Worm (Caenorhabditis elegans) whole organism, midembryonic: Measurements from ENCODE around the gene T21E8.4.

Experiments used
- T22C8.4 ChIP-seq: fragments of 200-800 bp; sonication (Bioruptor generic); IDR thresholded peaks from 2 replicates; pipeline ENCODE4 v1.3.6; 2022; ENCODE audit warnings: missing genetic modification characterization, missing compliant biosample characterization
- cog-1 ChIP-seq: sonication (generic microtip); optimal IDR thresholded peaks from 2 replicates; lab custom pipeline; 2016; ENCODE audit warnings: missing genetic modification characterization, missing compliant biosample characterization
- flt-1 ChIP-seq: fragments of 200-800 bp; sonication (Bioruptor generic); IDR thresholded peaks from 2 replicates; pipeline ENCODE4 v1.3.6; 2022; ENCODE audit warnings: missing genetic modification characterization, missing compliant biosample characterization
- klf-2 ChIP-seq: fragments of 200-800 bp; sonication (Bioruptor generic); conservative IDR thresholded peaks from 2 replicates; pipeline ENCODE4 v1.3.6; 2022; ENCODE audit warnings: missing genetic modification reagents, missing genetic modification characterization, missing compliant biosample characterization
- med-1 ChIP-seq: sonication (generic microtip); optimal IDR thresholded peaks from 2 replicates; lab custom pipeline; 2017; ENCODE audit warnings: missing genetic modification characterization, mild to moderate bottlenecking, missing compliant biosample characterization, antibody characterized with exemption, missing genetic modification reagents; ENCODE audit not compliant: insufficient read depth
- ref-1 ChIP-seq: fragments of 200-800 bp; sonication (Bioruptor generic); conservative IDR thresholded peaks from 2 replicates; pipeline ENCODE4 v1.3.6; 2022; ENCODE audit warnings: missing genetic modification reagents, missing genetic modification characterization, missing compliant biosample characterization
- tab-1 ChIP-seq: fragments of 200-800 bp; sonication (Bioruptor generic); IDR thresholded peaks from 2 replicates; pipeline ENCODE4 v1.3.6; 2022; ENCODE audit warnings: missing genetic modification characterization, missing compliant biosample characterization
- ztf-23 ChIP-seq: fragments of 200-800 bp; sonication (Bioruptor generic); IDR thresholded peaks from 2 replicates; pipeline ENCODE4 v1.3.6; 2022; ENCODE audit warnings: missing genetic modification reagents, missing genetic modification characterization, missing compliant biosample characterization
- ztf-29 ChIP-seq: fragments of 200-800 bp; sonication (Bioruptor generic); IDR thresholded peaks from 2 replicates; pipeline ENCODE4 v1.3.6; 2022; ENCODE audit warnings: missing genetic modification reagents, missing genetic modification characterization, missing compliant biosample characterization

The T21E8.4 gene

DNA sequence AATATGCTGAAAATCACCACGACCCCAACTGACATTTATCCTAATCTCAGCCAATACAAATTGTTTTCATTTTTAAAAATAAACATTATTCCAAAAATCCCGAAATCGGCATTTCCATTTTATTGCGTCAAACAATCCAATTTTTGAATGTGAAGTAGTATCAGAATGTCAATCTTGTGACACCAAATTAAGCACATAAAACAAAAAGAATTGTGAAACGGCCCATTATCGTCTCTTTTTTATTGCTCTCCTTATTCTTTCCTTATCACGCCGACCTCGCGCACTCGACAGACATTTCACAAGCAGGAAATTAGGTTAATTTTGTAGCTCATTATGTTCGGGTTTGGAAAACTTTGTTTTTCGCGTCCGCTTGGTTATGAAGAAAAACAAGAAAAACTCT, at the start of gene T21E8.4:
TSS of gene T21E8.4 (plus strand) at position 301 of the 400 bp plus-strand sequence.
- TF ChIP-seq ztf-29 (GFP tag; lab: Robert Waterston, UW), result no peak
- no peak for TF ChIP-seq klf-2 (GFP tag; lab: Robert Waterston, UW)
- TF ChIP-seq flt-1 (GFP tag; lab: Robert Waterston, UW), result no peak
- no peak for TF ChIP-seq ztf-23 (GFP tag; lab: Robert Waterston, UW)
- no peak for TF ChIP-seq tab-1
- no peak for TF ChIP-seq T22C8.4 (GFP tag; lab: Robert Waterston, UW)

DNA sequence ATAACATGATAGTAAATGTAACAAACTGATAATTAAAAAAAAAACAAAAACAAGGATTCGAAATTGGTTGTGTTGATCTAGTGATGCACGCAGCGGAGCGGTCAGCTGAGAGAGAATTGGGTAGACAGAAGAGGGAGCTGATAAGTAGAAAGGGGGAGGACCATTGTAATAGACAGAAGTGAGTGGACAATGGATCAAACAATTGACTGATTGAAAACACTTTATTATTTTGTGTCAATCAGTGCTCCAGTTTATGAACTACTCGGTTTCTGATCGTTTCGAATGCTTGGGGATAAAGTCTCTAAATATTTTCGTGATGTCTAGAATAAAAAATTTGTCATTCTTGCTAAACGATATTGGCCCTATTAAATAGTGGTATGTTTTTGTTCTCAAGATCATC, 46.0 kb upstream of the T21E8.4 start:
- TF ChIP-seq ztf-29 (GFP tag; lab: Robert Waterston, UW) (no peak), T22C8.4 (GFP tag; lab: Robert Waterston, UW) (no peak), klf-2 (GFP tag; lab: Robert Waterston, UW) (no peak), med-1 (GFP tag; lab: Kevin White, UChicago) (no peak), cog-1 (tag; lab: Kevin White, UChicago) (no peak), ztf-23 (GFP tag; lab: Robert Waterston, UW) (no peak), flt-1 (GFP tag; lab: Robert Waterston, UW) (no peak), ref-1 (GFP tag; lab: Robert Waterston, UW) (no peak), tab-1 (no peak)

DNA sequence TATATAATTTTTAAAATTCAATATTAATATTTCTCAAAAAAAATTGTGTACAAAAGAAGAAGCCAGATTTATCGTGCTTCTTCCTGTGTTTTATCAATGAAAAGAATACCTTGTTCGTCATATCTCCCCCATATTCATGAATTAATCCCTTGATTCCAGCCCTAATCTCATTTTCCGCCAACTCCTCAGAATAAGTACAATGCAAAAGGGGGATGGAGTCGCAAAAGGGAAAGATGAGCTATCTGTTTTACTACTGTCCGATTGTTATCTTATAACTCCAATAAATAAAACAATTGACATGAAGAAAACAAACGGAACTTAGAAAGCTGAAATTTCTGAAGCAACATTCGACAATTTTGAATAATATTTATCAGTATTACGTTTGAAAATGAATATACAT, 43.0 kb upstream of the T21E8.4 start:
- TF ChIP-seq med-1 (GFP tag; lab: Kevin White, UChicago), result no peak
- TF ChIP-seq tab-1, result no peak
- TF ChIP-seq ztf-29 (GFP tag; lab: Robert Waterston, UW), result no peak
- TF ChIP-seq T22C8.4 (GFP tag; lab: Robert Waterston, UW), result no peak
- no peak for TF ChIP-seq cog-1 (tag; lab: Kevin White, UChicago)

DNA sequence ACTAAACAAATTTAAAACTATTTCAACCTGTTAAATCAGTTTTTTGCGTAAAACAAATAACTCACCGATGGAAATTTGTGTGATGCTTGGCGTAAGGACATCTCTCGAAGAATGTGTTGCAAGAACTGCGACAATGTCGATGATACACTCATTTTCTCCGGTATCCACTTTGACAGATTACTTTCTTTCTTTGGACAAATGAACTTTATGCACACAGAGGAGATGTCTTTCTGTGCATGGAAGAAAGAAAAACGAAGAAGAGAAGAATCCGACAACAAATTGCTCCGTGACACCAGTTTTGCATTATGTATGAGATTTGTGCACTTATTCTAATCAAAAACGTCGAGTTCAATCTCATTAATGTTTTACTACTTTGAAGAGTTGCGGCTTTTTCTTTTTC, 42.1 kb upstream of the T21E8.4 start, which contains the start of gene plc-1:
TSS of gene plc-1 (minus strand) at position 101 of the 400 bp plus-strand sequence.
- TF ChIP-seq flt-1 (GFP tag; lab: Robert Waterston, UW) (no peak), med-1 (GFP tag; lab: Kevin White, UChicago) (no peak), tab-1 (no peak), T22C8.4 (GFP tag; lab: Robert Waterston, UW) (no peak)

DNA sequence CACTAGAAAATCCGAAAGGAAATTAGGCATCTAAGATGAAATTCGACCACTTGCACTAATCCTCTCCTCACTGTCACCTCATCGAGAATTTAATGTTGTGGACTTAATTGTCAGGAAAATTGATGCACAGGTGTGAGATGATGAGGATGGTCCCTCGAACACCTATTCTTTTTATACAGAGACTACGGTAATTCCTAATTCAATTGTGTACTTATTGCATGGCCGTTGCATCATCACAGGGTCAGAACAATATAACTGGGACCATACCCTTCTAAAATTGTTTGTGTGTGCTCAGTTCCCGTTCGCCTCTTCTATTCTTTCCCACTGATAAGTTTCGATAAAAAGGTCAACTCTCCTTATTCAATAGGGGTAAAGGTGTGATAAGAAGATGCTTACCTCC, 36.5 kb upstream of the T21E8.4 start:
- TF ChIP-seq flt-1 (GFP tag; lab: Robert Waterston, UW), result no peak
- TF ChIP-seq ztf-23 (GFP tag; lab: Robert Waterston, UW), result no peak
- no peak for TF ChIP-seq T22C8.4 (GFP tag; lab: Robert Waterston, UW)
- no peak for TF ChIP-seq cog-1 (tag; lab: Kevin White, UChicago)
- TF ChIP-seq ztf-29 (GFP tag; lab: Robert Waterston, UW), result no peak
- TF ChIP-seq klf-2 (GFP tag; lab: Robert Waterston, UW), result no peak
- TF ChIP-seq tab-1, result no peak
- TF ChIP-seq med-1 (GFP tag; lab: Kevin White, UChicago), result no peak
- no peak for TF ChIP-seq ref-1 (GFP tag; lab: Robert Waterston, UW)

DNA sequence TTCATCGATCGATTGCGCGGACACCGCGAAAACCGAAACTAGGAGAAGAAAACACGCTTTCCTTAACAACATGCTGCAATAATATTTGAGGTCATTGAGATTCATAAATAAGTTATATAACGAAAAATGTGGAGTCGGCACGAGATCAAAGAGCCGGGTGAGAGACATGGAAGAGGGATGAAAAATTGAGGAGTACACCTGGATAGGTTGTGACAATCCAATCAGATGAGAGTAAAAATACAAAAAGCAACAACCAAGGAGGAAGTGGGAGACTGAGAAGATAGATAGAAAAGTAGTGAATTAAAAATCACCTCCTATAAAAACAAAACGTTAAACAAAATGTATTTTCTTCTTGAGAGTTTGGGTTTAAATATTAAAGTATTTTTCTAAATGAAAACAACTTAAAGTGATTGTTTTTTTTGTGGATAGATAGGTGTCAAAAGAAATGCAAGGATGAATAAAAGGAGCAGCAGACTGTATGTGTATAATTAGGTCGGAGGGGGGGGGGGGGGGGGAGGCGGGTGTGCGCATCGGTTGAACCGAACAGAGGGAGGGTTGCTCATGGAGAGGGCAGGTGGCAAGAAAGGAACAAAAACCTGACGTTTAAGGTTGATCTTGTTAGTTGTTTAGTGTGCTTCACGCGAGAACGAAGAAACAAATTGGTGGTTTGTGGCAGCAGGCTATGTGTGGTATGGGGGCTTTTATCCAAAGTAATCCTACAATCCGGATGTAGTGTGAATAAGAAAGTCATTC, 35.8 kb upstream of the T21E8.4 start, which contains the start of gene C05A9.2:
TSS of gene C05A9.2 (minus strand) at position 73 of the 753 bp plus-strand sequence.
- TF ChIP-seq ztf-29 (GFP tag; lab: Robert Waterston, UW) (no peak), ztf-23 (GFP tag; lab: Robert Waterston, UW) (0 out of 2 replicates have a peak, but pooled peaks have one; percentile 18)

DNA sequence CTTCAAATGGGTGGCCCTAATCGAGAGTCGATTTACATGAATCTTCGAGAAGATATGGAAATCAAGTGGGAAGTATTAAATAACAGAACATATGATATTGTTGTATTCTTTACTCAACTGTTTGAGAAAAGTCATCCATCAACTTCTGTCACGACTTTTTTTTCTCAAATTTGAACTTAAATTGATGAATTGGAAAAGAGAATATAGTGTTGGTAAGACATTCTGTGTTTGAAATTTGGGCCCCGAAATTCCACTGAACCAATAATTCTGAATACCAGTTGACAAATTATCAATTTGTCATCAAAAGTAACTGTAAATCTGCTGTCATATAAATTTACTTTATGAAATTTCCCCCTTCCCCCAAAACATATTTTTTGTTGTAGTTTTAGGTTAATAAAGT, 33.7 kb upstream of the T21E8.4 start:
- TF ChIP-seq ztf-29 (GFP tag; lab: Robert Waterston, UW) (no peak), cog-1 (tag; lab: Kevin White, UChicago) (no peak), T22C8.4 (GFP tag; lab: Robert Waterston, UW) (no peak)

DNA sequence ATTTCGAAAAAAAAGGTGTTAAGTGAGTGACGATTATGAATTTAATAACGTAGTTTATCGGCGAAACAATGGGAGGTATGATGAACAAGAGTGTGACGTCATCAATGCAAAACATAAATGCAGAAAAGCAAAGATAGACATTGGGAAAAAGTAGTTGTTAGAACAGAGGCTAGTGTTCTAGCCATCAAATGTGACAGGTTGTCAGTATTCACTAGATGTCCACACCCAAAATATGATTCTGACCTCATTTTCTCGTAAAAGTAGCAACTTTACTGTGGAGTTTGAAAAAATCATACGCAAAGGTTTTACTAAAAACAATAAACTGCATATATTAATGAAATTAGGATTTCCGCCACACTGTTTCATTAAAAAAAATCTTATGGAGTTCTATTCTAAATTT, 29.4 kb upstream of the T21E8.4 start:
- TF ChIP-seq cog-1 (tag; lab: Kevin White, UChicago) (no peak), ztf-23 (GFP tag; lab: Robert Waterston, UW) (no peak), ztf-29 (GFP tag; lab: Robert Waterston, UW) (no peak), med-1 (GFP tag; lab: Kevin White, UChicago) (no peak), tab-1 (no peak), T22C8.4 (GFP tag; lab: Robert Waterston, UW) (no peak), flt-1 (GFP tag; lab: Robert Waterston, UW) (no peak), ref-1 (GFP tag; lab: Robert Waterston, UW) (no peak), klf-2 (GFP tag; lab: Robert Waterston, UW) (no peak)

DNA sequence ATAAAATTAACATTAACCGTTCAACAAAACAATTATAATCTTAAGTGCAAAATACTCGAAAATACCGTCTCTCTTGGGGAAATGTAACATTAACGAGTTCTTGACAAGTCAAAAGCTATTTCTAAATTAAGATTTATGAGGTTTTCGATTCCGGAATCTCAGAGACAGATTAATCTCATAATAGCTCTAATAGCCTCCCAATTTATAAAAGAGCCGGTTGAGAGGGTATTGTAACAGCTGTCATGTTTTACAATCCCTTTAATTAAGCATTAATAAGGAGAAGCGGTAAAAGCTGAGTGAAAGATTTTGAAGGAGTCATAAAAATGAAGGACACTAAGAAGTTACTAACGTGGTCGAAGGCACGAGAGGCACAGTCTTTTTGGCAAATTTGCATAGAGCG, 28.9 kb upstream of the T21E8.4 start:
- no peak for TF ChIP-seq ztf-29 (GFP tag; lab: Robert Waterston, UW)
- no peak for TF ChIP-seq cog-1 (tag; lab: Kevin White, UChicago)
- TF ChIP-seq ref-1 (GFP tag; lab: Robert Waterston, UW), result no peak
- no peak for TF ChIP-seq tab-1

DNA sequence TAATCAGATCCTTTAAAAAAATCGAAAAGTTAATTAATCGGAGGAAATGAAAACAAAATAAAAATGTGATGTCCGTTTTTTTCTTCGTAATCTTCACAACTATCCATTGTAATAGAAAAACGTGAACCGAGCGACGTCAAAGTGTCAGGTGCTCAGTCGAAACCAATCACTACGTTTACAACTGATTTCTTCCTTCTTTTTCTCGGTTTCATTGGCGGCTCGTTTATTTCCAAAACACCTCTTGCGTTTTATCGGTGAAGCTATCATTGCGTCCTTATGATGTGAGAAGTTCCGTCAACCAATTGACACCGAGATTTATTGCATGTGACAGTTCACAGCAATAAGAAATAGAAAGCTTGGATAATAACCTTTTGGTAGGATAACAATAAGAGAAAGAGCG, 27.3 kb upstream of the T21E8.4 start:
- TF ChIP-seq ztf-23 (GFP tag; lab: Robert Waterston, UW), result no peak
- no peak for TF ChIP-seq flt-1 (GFP tag; lab: Robert Waterston, UW)
- TF ChIP-seq T22C8.4 (GFP tag; lab: Robert Waterston, UW), result no peak
- no peak for TF ChIP-seq klf-2 (GFP tag; lab: Robert Waterston, UW)
- TF ChIP-seq med-1 (GFP tag; lab: Kevin White, UChicago), result no peak
- no peak for TF ChIP-seq ref-1 (GFP tag; lab: Robert Waterston, UW)
- TF ChIP-seq tab-1, result no peak
